Fruit fly (Drosophila melanogaster) whole organism, embryonic: ENCODE measurements around the gene CG13075.
A peak's percentile ranks its signal among the peaks of the same experiment; 100 is the strongest.

Source experiments
- Antp ChIP-seq: fragments of 200-800 bp; sonication (Bioruptor generic); optimal IDR thresholded peaks from 3 replicates; lab custom pipeline; 2016; ENCODE audit warnings: missing biosample characterization, missing genetic modification characterization
- CG10543 ChIP-seq: fragments of 200-800 bp; sonication (Bioruptor generic); optimal IDR thresholded peaks from 3 replicates; lab custom pipeline; 2017; ENCODE audit warnings: missing biosample characterization, mild to moderate bottlenecking, missing genetic modification characterization, moderate library complexity
- CG10565 ChIP-seq: fragments of 200-800 bp; sonication (Bioruptor generic); optimal IDR thresholded peaks from 3 replicates; lab custom pipeline; 2016; ENCODE audit warnings: missing biosample characterization, mild to moderate bottlenecking, missing genetic modification characterization
- CG10654 ChIP-seq: fragments of 200-800 bp; sonication (Bioruptor generic); optimal IDR thresholded peaks from 2 replicates; lab custom pipeline; 2016; ENCODE audit warnings: missing biosample characterization, missing genetic modification characterization
- CG11093 ChIP-seq: fragments of 200-800 bp; sonication (Bioruptor generic); IDR thresholded peaks from 3 replicates; pipeline ENCODE4 v1.3.6; 2022; ENCODE audit warnings: missing biosample characterization, missing genetic modification characterization
- CG11723 ChIP-seq: fragments of 200-800 bp; sonication (Bioruptor generic); optimal IDR thresholded peaks from 2 replicates; lab custom pipeline; 2017; ENCODE audit warnings: missing biosample characterization, mild to moderate bottlenecking, missing genetic modification characterization
- CG12299 ChIP-seq: fragments of 200-800 bp; sonication (Bioruptor generic); optimal IDR thresholded peaks from 2 replicates; lab custom pipeline; 2018; ENCODE audit warnings: missing biosample characterization, mild to moderate bottlenecking, missing genetic modification characterization
- CG12391 ChIP-seq: fragments of 200-800 bp; sonication (Bioruptor generic); optimal IDR thresholded peaks from 3 replicates; lab custom pipeline; 2018; ENCODE audit warnings: missing biosample characterization, mild to moderate bottlenecking, missing genetic modification characterization, moderate library complexity
- CG14860 ChIP-seq: fragments of 200-800 bp; sonication (Bioruptor generic); IDR thresholded peaks from 3 replicates; pipeline ENCODE4 v1.3.6; 2022; ENCODE audit warnings: missing biosample characterization, missing genetic modification characterization; ENCODE audit not compliant: partially characterized antibody
- CG17328 ChIP-seq: fragments of 200-800 bp; sonication (Bioruptor generic); IDR thresholded peaks from 2 replicates; pipeline ENCODE4 v1.3.6; 2022; ENCODE audit warnings: missing biosample characterization, missing genetic modification characterization
- CG2875 ChIP-seq: fragments of 200-800 bp; sonication (Bioruptor generic); optimal IDR thresholded peaks from 2 replicates; lab custom pipeline; 2017; ENCODE audit warnings: missing biosample characterization, mild to moderate bottlenecking, missing genetic modification characterization, missing genetic modification reagents
- CG30020 ChIP-seq: fragments of 200-800 bp; optimal IDR thresholded peaks from 2 replicates; lab custom pipeline; 2019; ENCODE audit warnings: missing biosample characterization, mild to moderate bottlenecking, missing genetic modification characterization, moderate library complexity
- CG31224 ChIP-seq: fragments of 200-800 bp; sonication (Bioruptor generic); IDR thresholded peaks from 2 replicates; pipeline ENCODE4 v1.3.6; 2022; ENCODE audit warnings: missing biosample characterization, missing genetic modification characterization
- CG34224 ChIP-seq: fragments of 200-800 bp; sonication (Bioruptor generic); IDR thresholded peaks from 3 replicates; pipeline ENCODE4 v1.3.6; 2022; ENCODE audit warnings: missing biosample characterization, missing genetic modification characterization; ENCODE audit not compliant: partially characterized antibody
- CG3726 ChIP-seq: fragments of 200-800 bp; sonication (Bioruptor generic); IDR thresholded peaks from 3 replicates; pipeline ENCODE4, ENCODE4 v1.3.6; 2022; ENCODE audit warnings: missing biosample characterization, missing genetic modification characterization
- CG4730 ChIP-seq: fragments of 200-800 bp; sonication (Bioruptor generic); IDR thresholded peaks from 2 replicates; pipeline ENCODE4 v1.3.6; 2022; ENCODE audit warnings: missing biosample characterization, missing genetic modification characterization
- CG4820 ChIP-seq: fragments of 200-800 bp; sonication (Bioruptor generic); optimal IDR thresholded peaks from 3 replicates; lab custom pipeline; 2016; ENCODE audit warnings: missing biosample characterization, missing genetic modification characterization
- CG6765 ChIP-seq: fragments of 200-800 bp; sonication (Bioruptor generic); optimal IDR thresholded peaks from 3 replicates; lab custom pipeline; 2017; ENCODE audit warnings: missing biosample characterization, mild to moderate bottlenecking, missing genetic modification characterization
- CG7963 ChIP-seq: fragments of 200-800 bp; sonication (Bioruptor generic); IDR thresholded peaks from 3 replicates; pipeline ENCODE4 v1.3.6; 2022; ENCODE audit warnings: missing biosample characterization, missing genetic modification characterization; ENCODE audit not compliant: partially characterized antibody
- CG7987 ChIP-seq: fragments of 200-800 bp; sonication (Bioruptor generic); optimal IDR thresholded peaks from 2 replicates; lab custom pipeline; 2018; ENCODE audit warnings: missing biosample characterization, mild to moderate bottlenecking, missing genetic modification characterization, moderate library complexity
- CG8359 ChIP-seq: fragments of 200-800 bp; sonication (Bioruptor generic); optimal IDR thresholded peaks from 2 replicates; lab custom pipeline; 2017; ENCODE audit warnings: missing biosample characterization, mild to moderate bottlenecking, missing genetic modification characterization, borderline replicate concordance
- CG9797 ChIP-seq: fragments of 200-800 bp; sonication (Bioruptor generic); optimal IDR thresholded peaks from 3 replicates; lab custom pipeline; 2018; ENCODE audit warnings: missing biosample characterization, mild to moderate bottlenecking, missing genetic modification characterization
- CG9932 ChIP-seq: fragments of 200-800 bp; sonication (Bioruptor generic); IDR thresholded peaks from 2 replicates; pipeline ENCODE4 v1.3.6; 2022; ENCODE audit warnings: missing biosample characterization, missing genetic modification characterization
- Dbx ChIP-seq: fragments of 200-800 bp; sonication (Bioruptor generic); IDR thresholded peaks from 3 replicates; pipeline ENCODE4 v1.3.6; 2022; ENCODE audit warnings: missing biosample characterization, missing genetic modification characterization
- Dp ChIP-seq: fragments of 200-800 bp; sonication (Bioruptor generic); optimal IDR thresholded peaks from 2 replicates; lab custom pipeline; 2018; ENCODE audit warnings: missing biosample characterization, mild to moderate bottlenecking, missing genetic modification characterization, moderate library complexity
- HLH4C ChIP-seq: fragments of 200-800 bp; sonication (Bioruptor generic); IDR thresholded peaks from 3 replicates; pipeline ENCODE4 v1.3.6; 2022; ENCODE audit warnings: missing biosample characterization, missing genetic modification characterization; ENCODE audit not compliant: partially characterized antibody
- Hr3 ChIP-seq: fragments of 200-800 bp; sonication (Bioruptor generic); optimal IDR thresholded peaks from 3 replicates; lab custom pipeline; 2016; ENCODE audit warnings: missing biosample characterization, missing genetic modification characterization
- Hr39 ChIP-seq: fragments of >200 bp; optimal IDR thresholded peaks from 2 replicates; lab custom pipeline; 2017
- Lhr ChIP-seq: fragments of 200-800 bp; sonication (Bioruptor generic); optimal IDR thresholded peaks from 3 replicates; lab custom pipeline; 2017; ENCODE audit warnings: mild to moderate bottlenecking, missing biosample characterization, missing genetic modification reagents, missing genetic modification characterization
- Mad ChIP-seq: fragments of 200-800 bp; sonication (Bioruptor generic); optimal IDR thresholded peaks from 2 replicates; lab custom pipeline; 2016; ENCODE audit warnings: missing biosample characterization, missing genetic modification characterization
- Max ChIP-seq: fragments of 200-800 bp; sonication (Bioruptor generic); optimal IDR thresholded peaks from 2 replicates; lab custom pipeline; 2016; ENCODE audit warnings: missing biosample characterization, mild to moderate bottlenecking, missing genetic modification characterization
- Med ChIP-seq: fragments of 200-800 bp; sonication (Bioruptor generic); peaks from one replicate; lab custom pipeline; 2016; ENCODE audit warnings: missing biosample characterization, missing genetic modification characterization, mild to moderate bottlenecking, inconsistent platforms, moderate library complexity
- Usf ChIP-seq: fragments of 200-800 bp; sonication (Bioruptor generic); optimal IDR thresholded peaks from 2 replicates; lab custom pipeline; 2017; ENCODE audit warnings: missing genotype, missing biosample characterization, missing genetic modification characterization
- Vsx1 ChIP-seq: fragments of 200-800 bp; sonication (Bioruptor generic); optimal IDR thresholded peaks from 2 replicates; lab custom pipeline; 2017; ENCODE audit warnings: missing biosample characterization, mild to moderate bottlenecking, missing genetic modification characterization, missing genetic modification reagents
- abd-A ChIP-seq: fragments of 200-800 bp; sonication (Bioruptor generic); optimal IDR thresholded peaks from 3 replicates; lab custom pipeline; 2019; ENCODE audit warnings: missing biosample characterization, mild to moderate bottlenecking, missing genetic modification characterization, moderate library complexity
- chm ChIP-seq: fragments of 200-800 bp; sonication (Bioruptor generic); IDR thresholded peaks from 2 replicates; pipeline ENCODE4 v1.3.6; 2022; ENCODE audit warnings: missing biosample characterization, missing genetic modification characterization
- crol ChIP-seq: fragments of 200-800 bp; sonication (Bioruptor generic); IDR thresholded peaks from 2 replicates; pipeline ENCODE4 v1.3.6; 2022; ENCODE audit warnings: missing biosample characterization, missing genetic modification characterization
- dmrt99B ChIP-seq: fragments of 200-800 bp; sonication (Bioruptor generic); optimal IDR thresholded peaks from 2 replicates; lab custom pipeline; 2018; ENCODE audit warnings: missing biosample characterization, mild to moderate bottlenecking, missing genetic modification characterization, moderate library complexity
- emc ChIP-seq: fragments of 200-800 bp; sonication (Bioruptor generic); optimal IDR thresholded peaks from 2 replicates; lab custom pipeline; 2016; ENCODE audit warnings: missing biosample characterization, missing genetic modification characterization
- gro ChIP-seq: fragments of 200-800 bp; sonication (Bioruptor generic); optimal IDR thresholded peaks from 2 replicates; lab custom pipeline; 2016; ENCODE audit warnings: missing biosample characterization, missing genetic modification characterization
- gsb-n ChIP-seq: fragments of 200-800 bp; sonication (Bioruptor generic); optimal IDR thresholded peaks from 3 replicates; lab custom pipeline; 2018; ENCODE audit warnings: missing biosample characterization, mild to moderate bottlenecking, missing genetic modification characterization
- knrl ChIP-seq: fragments of 200-800 bp; sonication (Bioruptor generic); IDR thresholded peaks from 3 replicates; pipeline ENCODE4 v1.3.6; 2022; ENCODE audit warnings: missing biosample characterization, missing genetic modification characterization; ENCODE audit not compliant: partially characterized antibody
- pb ChIP-seq: fragments of 200-800 bp; sonication (Bioruptor generic); optimal IDR thresholded peaks from 3 replicates; lab custom pipeline; 2016; ENCODE audit warnings: missing biosample characterization, missing genetic modification characterization
- psq ChIP-seq: fragments of 200-800 bp; sonication (Bioruptor generic); optimal IDR thresholded peaks from 2 replicates; lab custom pipeline; 2017; ENCODE audit warnings: missing biosample characterization, missing genetic modification characterization
- pzg ChIP-seq: fragments of 200-800 bp; sonication (Bioruptor generic); optimal IDR thresholded peaks from 3 replicates; lab custom pipeline; 2018; ENCODE audit warnings: missing biosample characterization, mild to moderate bottlenecking, missing genetic modification characterization, moderate library complexity
- row ChIP-seq: fragments of 200-800 bp; sonication (Bioruptor generic); IDR thresholded peaks from 3 replicates; pipeline ENCODE4 v1.3.6; 2022; ENCODE audit warnings: missing biosample characterization, missing genetic modification characterization
- stwl ChIP-seq: fragments of 200-800 bp; sonication (Bioruptor generic); optimal IDR thresholded peaks from 3 replicates; lab custom pipeline; 2018; ENCODE audit warnings: missing biosample characterization, mild to moderate bottlenecking, missing genetic modification characterization, moderate library complexity
- ttk ChIP-seq: fragments of 200-800 bp; sonication (Bioruptor generic); IDR thresholded peaks from 2 replicates; pipeline ENCODE4 v2.1.2; 2022; ENCODE audit warnings: missing biosample characterization, missing genetic modification characterization
- zf30C ChIP-seq: fragments of 200-800 bp; sonication (Bioruptor generic); optimal IDR thresholded peaks from 3 replicates; lab custom pipeline; 2018; ENCODE audit warnings: missing biosample characterization, mild to moderate bottlenecking, missing genetic modification characterization

CG13075 gene

dm6 chr3L:16128973-16129745 lies 45.4 kb downstream of the CG13075 start, which contains the start of gene SsRbeta (continued):
- TF ChIP-seq pzg (GFP tag; lab: Kevin White, UChicago) (peak; percentile 91), Hr3 (GFP tag; lab: Kevin White, UChicago) (no peak), Usf (GFP tag; lab: Kevin White, UChicago) (no peak), dmrt99B (tag; lab: Kevin White, UChicago) (peak; percentile 13), CG17328 (GFP tag; lab: Robert Waterston, UW) (peak; percentile 75), gsb-n (tag; lab: Kevin White, UChicago) (no peak), pb (GFP tag; lab: Kevin White, UChicago) (no peak), Max (GFP tag; lab: Kevin White, UChicago) (no peak), CG30020 (tag; lab: Kevin White, UChicago) (peak; percentile 51), CG31224 (GFP tag; lab: Robert Waterston, UW) (0 out of 2 replicates have a peak, but pooled peaks have one; percentile 48), abd-A (tag; lab: Kevin White, UChicago) (no peak), CG11093 (no peak), CG7963 (GFP tag; lab: Robert Waterston, UW) (no peak), Hr39 (lab: Kevin White, UChicago) (no peak), psq (no peak), CG14860 (GFP tag; lab: Robert Waterston, UW) (peak; percentile 43; the same call in 2 of the 3 replicates), Dbx (GFP tag; lab: Robert Waterston, UW) (peak; percentile 20; the same call in 2 of the 3 replicates), CG10565 (GFP tag; lab: Kevin White, UChicago) (no peak), CG34224 (GFP tag; lab: Robert Waterston, UW) (peak; percentile 59), ttk (peak; percentile 50), Dp (GFP tag; lab: Kevin White, UChicago) (peak; percentile 25), CG12299 (tag; lab: Kevin White, UChicago) (no peak), CG4820 (GFP tag; lab: Kevin White, UChicago) (no peak), gro (GFP tag; lab: Kevin White, UChicago) (peak; percentile 43), Med (GFP tag; lab: Kevin White, UChicago) (peak; percentile 91), Mad (GFP tag; lab: Kevin White, UChicago) (no peak), row (peak; percentile 74), knrl (peak; percentile 76), Lhr (GFP tag; lab: Kevin White, UChicago) (peak; percentile 18), CG3726 (GFP tag; lab: Robert Waterston, UW) (no peak), CG7987 (GFP tag; lab: Kevin White, UChicago) (peak; percentile 66), zf30C (GFP tag; lab: Kevin White, UChicago) (no peak), CG9932 (GFP tag; lab: Robert Waterston, UW) (peak; percentile 76), HLH4C (GFP tag; lab: Robert Waterston, UW) (peak; percentile 52; the same call in 2 of the 3 replicates), CG12391 (tag; lab: Kevin White, UChicago) (peak; percentile 32), CG2875 (GFP tag; lab: Kevin White, UChicago) (peak; percentile 4), CG6765 (GFP tag; lab: Kevin White, UChicago) (no peak), stwl (tag; lab: Kevin White, UChicago) (peak; percentile 61), CG10543 (GFP tag; lab: Kevin White, UChicago) (peak; percentile 54), Antp (GFP tag; lab: Kevin White, UChicago) (no peak), CG11723 (GFP tag; lab: Kevin White, UChicago) (no peak), CG8359 (GFP tag; lab: Kevin White, UChicago) (no peak), CG9797 (GFP tag; lab: Kevin White, UChicago) (peak; percentile 50), crol (GFP tag; lab: Robert Waterston, UW) (no peak), CG4730 (GFP tag; lab: Robert Waterston, UW) (peak; percentile 37), CG10654 (GFP tag; lab: Kevin White, UChicago) (no peak), Vsx1 (no peak), chm (GFP tag; lab: Robert Waterston, UW) (peak; percentile 68), emc (no peak)
